Fruit fly (Drosophila melanogaster) whole organism, embryonic: ENCODE measurements around the gene CG14657.
A peak's percentile ranks its signal among the peaks of the same experiment; 100 is the strongest.

Experiments used
- Atf3 ChIP-seq: fragments of 200-800 bp; sonication (Bioruptor generic); optimal IDR thresholded peaks from 3 replicates; lab custom pipeline; 2016; ENCODE audit warnings: missing biosample characterization, missing genetic modification characterization
- Atf6 ChIP-seq: fragments of 200-800 bp; sonication (Bioruptor generic); IDR thresholded peaks from 2 replicates; pipeline ENCODE4 v1.3.6; 2022; ENCODE audit warnings: missing biosample characterization, missing genetic modification characterization
- CG10274 ChIP-seq: fragments of 200-800 bp; sonication (Bioruptor generic); optimal IDR thresholded peaks from 3 replicates; lab custom pipeline; 2017; ENCODE audit warnings: missing biosample characterization, mild to moderate bottlenecking, missing genetic modification characterization
- CG10543 ChIP-seq: fragments of 200-800 bp; sonication (Bioruptor generic); optimal IDR thresholded peaks from 3 replicates; lab custom pipeline; 2017; ENCODE audit warnings: missing biosample characterization, mild to moderate bottlenecking, missing genetic modification characterization, moderate library complexity
- CG12299 ChIP-seq: fragments of 200-800 bp; sonication (Bioruptor generic); optimal IDR thresholded peaks from 2 replicates; lab custom pipeline; 2018; ENCODE audit warnings: missing biosample characterization, mild to moderate bottlenecking, missing genetic modification characterization
- CG13287 ChIP-seq: fragments of 200-800 bp; sonication (Bioruptor generic); IDR thresholded peaks from 2 replicates; pipeline ENCODE4 v1.3.6; 2022; ENCODE audit warnings: missing biosample characterization, missing genetic modification characterization; ENCODE audit not compliant: partially characterized antibody
- CG14050 ChIP-seq: fragments of 200-800 bp; sonication (Bioruptor generic); IDR thresholded peaks from 3 replicates; pipeline ENCODE4 v1.3.6; 2022; ENCODE audit warnings: missing biosample characterization, missing genetic modification characterization
- CG15479 ChIP-seq: fragments of 200-800 bp; sonication (Bioruptor generic); optimal IDR thresholded peaks from 3 replicates; lab custom pipeline; 2019; ENCODE audit warnings: missing biosample characterization, mild to moderate bottlenecking, missing genetic modification characterization, moderate library complexity
- CG17361 ChIP-seq: fragments of 200-800 bp; sonication (Bioruptor generic); IDR thresholded peaks from 3 replicates; pipeline ENCODE4 v1.3.6; 2022; ENCODE audit warnings: missing biosample characterization, missing genetic modification characterization
- CG2889 ChIP-seq: fragments of 200-800 bp; sonication (Bioruptor generic); IDR thresholded peaks from 3 replicates; pipeline ENCODE4 v1.3.6; 2022; ENCODE audit warnings: missing biosample characterization, missing genetic modification characterization
- CG30020 ChIP-seq: fragments of 200-800 bp; optimal IDR thresholded peaks from 2 replicates; lab custom pipeline; 2019; ENCODE audit warnings: missing biosample characterization, mild to moderate bottlenecking, missing genetic modification characterization, moderate library complexity
- CG34224 ChIP-seq: fragments of 200-800 bp; sonication (Bioruptor generic); IDR thresholded peaks from 3 replicates; pipeline ENCODE4 v1.3.6; 2022; ENCODE audit warnings: missing biosample characterization, missing genetic modification characterization; ENCODE audit not compliant: partially characterized antibody
- CG34422 ChIP-seq: fragments of 200-800 bp; sonication (Bioruptor generic); IDR thresholded peaks from 3 replicates; pipeline ENCODE4 v1.3.6; 2022; ENCODE audit warnings: missing biosample characterization, missing genetic modification characterization
- CG42726 ChIP-seq: fragments of 200-800 bp; sonication (Bioruptor generic); IDR thresholded peaks from 2 replicates; pipeline ENCODE4 v1.3.6; 2022; ENCODE audit warnings: missing biosample characterization, missing genetic modification characterization; ENCODE audit not compliant: partially characterized antibody
- CG6689 ChIP-seq: fragments of 200-800 bp; sonication (Bioruptor generic); IDR thresholded peaks from 2 replicates; pipeline ENCODE4 v1.3.6; 2022; ENCODE audit warnings: missing biosample characterization, missing genetic modification characterization
- CG6813 ChIP-seq: fragments of 200-800 bp; sonication (Bioruptor generic); optimal IDR thresholded peaks from 2 replicates; lab custom pipeline; 2017; ENCODE audit warnings: missing biosample characterization, missing genetic modification characterization, mild to moderate bottlenecking, moderate library complexity, missing genetic modification reagents
- CG7963 ChIP-seq: fragments of 200-800 bp; sonication (Bioruptor generic); IDR thresholded peaks from 3 replicates; pipeline ENCODE4 v1.3.6; 2022; ENCODE audit warnings: missing biosample characterization, missing genetic modification characterization; ENCODE audit not compliant: partially characterized antibody
- Deaf1 ChIP-seq: fragments of 200-800 bp; optimal IDR thresholded peaks from 3 replicates; lab custom pipeline; 2019; ENCODE audit warnings: missing biosample characterization, mild to moderate bottlenecking, missing genetic modification characterization, moderate library complexity
- Dip2 ChIP-seq: fragments of 200-800 bp; sonication (Bioruptor generic); IDR thresholded peaks from 2 replicates; pipeline ENCODE4 v1.3.6; 2022; ENCODE audit warnings: missing biosample characterization, missing genetic modification characterization
- Elba2 ChIP-seq: fragments of 200-800 bp; sonication (Bioruptor generic); optimal IDR thresholded peaks from 3 replicates; lab custom pipeline; 2016; ENCODE audit warnings: missing biosample characterization, missing genetic modification characterization
- Nf-YB ChIP-seq: fragments of 200-800 bp; sonication (Bioruptor generic); optimal IDR thresholded peaks from 3 replicates; lab custom pipeline; 2019; ENCODE audit warnings: missing biosample characterization, mild to moderate bottlenecking, missing genetic modification characterization, moderate library complexity
- Nf-YC ChIP-seq: fragments of 200-800 bp; optimal IDR thresholded peaks from 3 replicates; lab custom pipeline; 2019; ENCODE audit warnings: missing biosample characterization, mild to moderate bottlenecking, missing genetic modification characterization, moderate library complexity
- Ptx1 ChIP-seq: fragments of 200-800 bp; sonication (Bioruptor generic); IDR thresholded peaks from 2 replicates; pipeline ENCODE4 v1.3.6; 2022; ENCODE audit warnings: missing biosample characterization, missing genetic modification characterization
- Scr ChIP-seq: fragments of 200-800 bp; sonication (Bioruptor generic); IDR thresholded peaks from 2 replicates; pipeline ENCODE4 v1.3.6; 2022; ENCODE audit warnings: missing biosample characterization, missing genetic modification characterization; ENCODE audit not compliant: partially characterized antibody
- Sin3A ChIP-seq: fragments of >200 bp; optimal IDR thresholded peaks from 2 replicates; lab custom pipeline; 2018
- abd-A ChIP-seq: fragments of 200-800 bp; sonication (Bioruptor generic); optimal IDR thresholded peaks from 3 replicates; lab custom pipeline; 2019; ENCODE audit warnings: missing biosample characterization, mild to moderate bottlenecking, missing genetic modification characterization, moderate library complexity
- cg ChIP-seq: fragments of 200-800 bp; sonication (Bioruptor generic); optimal IDR thresholded peaks from 3 replicates; lab custom pipeline; 2019; ENCODE audit warnings: missing biosample characterization, mild to moderate bottlenecking, missing genetic modification characterization, moderate library complexity
- chinmo ChIP-seq: fragments of 200-800 bp; sonication (Bioruptor generic); IDR thresholded peaks from 4 replicates; pipeline ENCODE4 v1.3.6; 2022; ENCODE audit warnings: missing biosample characterization, missing genetic modification characterization; ENCODE audit not compliant: partially characterized antibody
- chm ChIP-seq: fragments of 200-800 bp; sonication (Bioruptor generic); IDR thresholded peaks from 2 replicates; pipeline ENCODE4 v1.3.6; 2022; ENCODE audit warnings: missing biosample characterization, missing genetic modification characterization
- ci ChIP-seq: fragments of 200-800 bp; sonication (Bioruptor generic); IDR thresholded peaks from 3 replicates; pipeline ENCODE4 v1.3.6; 2022; ENCODE audit warnings: missing biosample characterization, missing genetic modification characterization
- crol ChIP-seq: fragments of 200-800 bp; sonication (Bioruptor generic); IDR thresholded peaks from 2 replicates; pipeline ENCODE4 v1.3.6; 2022; ENCODE audit warnings: missing biosample characterization, missing genetic modification characterization
- da ChIP-seq: fragments of 200-800 bp; sonication (Bioruptor generic); optimal IDR thresholded peaks from 2 replicates; lab custom pipeline; 2016; ENCODE audit warnings: missing biosample characterization, missing genetic modification characterization
- danr ChIP-seq: fragments of 200-800 bp; sonication (Bioruptor generic); IDR thresholded peaks from 2 replicates; pipeline ENCODE4 v1.3.6; 2022; ENCODE audit warnings: missing biosample characterization, missing genetic modification characterization
- fd3F ChIP-seq: fragments of 200-800 bp; sonication (Bioruptor generic); optimal IDR thresholded peaks from 2 replicates; lab custom pipeline; 2018; ENCODE audit warnings: missing biosample characterization, mild to moderate bottlenecking, missing genetic modification characterization, moderate library complexity
- ftz-f1 ChIP-seq: fragments of 200-800 bp; sonication (Bioruptor generic); optimal IDR thresholded peaks from 2 replicates; lab custom pipeline; 2016; ENCODE audit warnings: missing biosample characterization, missing genetic modification characterization
- fu2 ChIP-seq: fragments of 200-800 bp; sonication (Bioruptor generic); optimal IDR thresholded peaks from 2 replicates; lab custom pipeline; 2016; ENCODE audit warnings: missing biosample characterization, missing genetic modification characterization
- jing ChIP-seq: fragments of 200-800 bp; sonication (Bioruptor generic); optimal IDR thresholded peaks from 2 replicates; lab custom pipeline; 2018; ENCODE audit warnings: missing biosample characterization, mild to moderate bottlenecking, missing genetic modification characterization
- lilli ChIP-seq: fragments of 200-800 bp; sonication (Bioruptor generic); optimal IDR thresholded peaks from 3 replicates; lab custom pipeline; 2016; ENCODE audit warnings: missing biosample characterization, missing genetic modification characterization
- mam ChIP-seq: fragments of 200-800 bp; sonication (Bioruptor generic); optimal IDR thresholded peaks from 3 replicates; lab custom pipeline; 2016; ENCODE audit warnings: missing biosample characterization, missing genetic modification characterization
- nerfin-2 ChIP-seq: fragments of 200-800 bp; sonication (Bioruptor generic); IDR thresholded peaks from 2 replicates; pipeline ENCODE4 v1.3.6; 2022; ENCODE audit warnings: missing biosample characterization, missing genetic modification characterization; ENCODE audit not compliant: partially characterized antibody
- ranshi ChIP-seq: fragments of 200-800 bp; sonication (Bioruptor generic); IDR thresholded peaks from 2 replicates; pipeline ENCODE4 v1.3.6; 2022; ENCODE audit warnings: missing biosample characterization, missing genetic modification characterization
- seq ChIP-seq: fragments of 200-800 bp; sonication (Bioruptor generic); IDR thresholded peaks from 2 replicates; pipeline ENCODE4 v1.3.6; 2022; ENCODE audit warnings: missing biosample characterization, missing genetic modification characterization
- slp2 ChIP-seq: fragments of 200-800 bp; sonication (Bioruptor generic); optimal IDR thresholded peaks from 2 replicates; lab custom pipeline; 2016; ENCODE audit warnings: missing biosample characterization, missing genetic modification characterization
- sr ChIP-seq: fragments of 200-800 bp; sonication (Bioruptor generic); IDR thresholded peaks from 3 replicates; pipeline ENCODE4 v1.3.6; 2022; ENCODE audit warnings: missing biosample characterization, missing genetic modification characterization
- stwl ChIP-seq: fragments of 200-800 bp; sonication (Bioruptor generic); optimal IDR thresholded peaks from 3 replicates; lab custom pipeline; 2018; ENCODE audit warnings: missing biosample characterization, mild to moderate bottlenecking, missing genetic modification characterization, moderate library complexity
- tgo ChIP-seq: fragments of 200-800 bp; sonication (Bioruptor generic); IDR thresholded peaks from 3 replicates; pipeline ENCODE4 v1.3.6; 2022; ENCODE audit warnings: missing biosample characterization, missing genetic modification characterization
- tll ChIP-seq, 2 experiments: fragments of 200-800 bp in 1 of 2; fragments of >200 bp in 1 of 2; sonication (Bioruptor generic) in 1 of 2; optimal IDR thresholded peaks; 2 replicates each; lab custom pipeline; 2017 to 2019; ENCODE audit warnings: missing biosample characterization in 2 of 2, missing genetic modification characterization in 2 of 2, mild to moderate bottlenecking in 1 of 2, moderate library complexity in 1 of 2
- twi ChIP-seq: fragments of 200-800 bp; optimal IDR thresholded peaks from 2 replicates; lab custom pipeline; 2019; ENCODE audit warnings: missing biosample characterization, mild to moderate bottlenecking, missing genetic modification characterization, moderate library complexity
- wek ChIP-seq: fragments of 200-800 bp; sonication (Bioruptor generic); optimal IDR thresholded peaks from 3 replicates; lab custom pipeline; 2018; ENCODE audit warnings: missing biosample characterization, mild to moderate bottlenecking, missing genetic modification characterization, moderate library complexity
- zen ChIP-seq: fragments of 200-800 bp; sonication (Bioruptor generic); optimal IDR thresholded peaks from 3 replicates; lab custom pipeline; 2018; ENCODE audit warnings: missing biosample characterization, mild to moderate bottlenecking, missing genetic modification characterization, moderate library complexity

The CG14657 gene

DNA sequence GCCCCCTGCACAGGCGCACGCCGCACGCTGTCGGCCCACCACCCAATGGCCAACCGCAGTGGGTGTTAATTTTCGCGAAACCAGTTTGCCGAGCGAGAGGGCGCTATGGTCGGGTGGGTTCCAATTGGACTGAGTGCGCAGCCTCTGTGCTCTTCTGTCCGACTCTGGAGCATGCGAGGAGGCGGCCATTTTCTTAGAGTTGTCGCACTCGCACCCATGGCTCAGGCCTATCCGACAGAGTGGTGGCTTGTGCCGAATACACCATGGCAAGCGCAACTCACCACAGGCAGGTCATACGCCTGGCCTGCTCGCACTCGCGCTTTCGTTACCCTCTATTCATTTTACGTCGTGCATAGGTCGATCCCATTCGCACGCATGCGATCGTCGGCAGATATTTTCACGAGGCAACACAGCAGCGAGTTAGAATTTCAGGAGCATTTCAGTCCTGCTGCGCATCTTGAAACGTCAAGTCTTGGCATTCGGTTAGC is 31.2 kb upstream of the CG14657 start, which contains the start of gene opa (continued):
- TF ChIP-seq Dip2 (GFP tag; lab: Robert Waterston, UW) (no peak), CG15479 (GFP tag; lab: Kevin White, UChicago) (peak; percentile 23), Nf-YB (GFP tag; lab: Kevin White, UChicago) (peak; percentile 100), CG2889 (no peak), Ptx1 (GFP tag; lab: Robert Waterston, UW) (no peak), ci (GFP tag; lab: Robert Waterston, UW) (0 out of 3 replicates have a peak, but pooled peaks have one; percentile 44), CG13287 (peak; percentile 63), cg (peak; percentile 31), CG17361 (GFP tag; lab: Robert Waterston, UW) (no peak), chm (GFP tag; lab: Robert Waterston, UW) (peak; percentile 44; the same call in 1 of the 2 replicates), mam (no peak), CG42726 (peak; percentile 54), zen (tag; lab: Kevin White, UChicago) (peak; percentile 54), Nf-YC (tag; lab: Kevin White, UChicago) (peak; percentile 100), fd3F (GFP tag; lab: Kevin White, UChicago) (no peak), ftz-f1 (peak; percentile 52), CG10543 (GFP tag; lab: Kevin White, UChicago) (peak; percentile 12), CG6689 (GFP tag; lab: Robert Waterston, UW) (no peak), seq (GFP tag; lab: Robert Waterston, UW) (peak; percentile 86), lilli (GFP tag; lab: Kevin White, UChicago) (no peak), Deaf1 (tag; lab: Kevin White, UChicago) (peak; percentile 89), Sin3A (lab: Kevin White, UChicago) (no peak), CG14050 (GFP tag; lab: Robert Waterston, UW) (no peak), fu2 (GFP tag; lab: Kevin White, UChicago) (no peak), sr (0 out of 3 replicates have a peak, but pooled peaks have one; percentile 44), CG7963 (GFP tag; lab: Robert Waterston, UW) (0 out of 3 replicates have a peak, but pooled peaks have one; percentile 18), chinmo (GFP tag; lab: Robert Waterston, UW) (peak; percentile 89; the same call in 2 of the 4 replicates), crol (GFP tag; lab: Robert Waterston, UW) (peak; percentile 71), CG10274 (GFP tag; lab: Kevin White, UChicago) (no peak), danr (GFP tag; lab: Robert Waterston, UW) (no peak), abd-A (peak; percentile 42), Elba2 (GFP tag; lab: Kevin White, UChicago) (peak; percentile 93), ranshi (GFP tag; lab: Robert Waterston, UW) (peak; percentile 32; the same call in 1 of the 2 replicates), jing (GFP tag; lab: Kevin White, UChicago) (peak; percentile 23), tll (GFP tag; optimal IDR thresholded peaks at IDR 0.05; lab: Kevin White, UChicago) (peak; percentile 43 to 75), nerfin-2 (GFP tag; lab: Robert Waterston, UW) (peak; percentile 43; the same call in 1 of the 2 replicates), Scr (GFP tag; lab: Robert Waterston, UW) (no peak; the same call in 1 of the 2 replicates), CG34422 (GFP tag; lab: Robert Waterston, UW) (no peak), CG30020 (tag; lab: Kevin White, UChicago) (no peak), Atf6 (GFP tag; lab: Robert Waterston, UW) (peak; percentile 31; the same call in 1 of the 2 replicates), CG12299 (no peak), slp2 (GFP tag; lab: Kevin White, UChicago) (no peak), twi (tag; lab: Kevin White, UChicago) (peak; percentile 29), wek (GFP tag; lab: Kevin White, UChicago) (no peak), stwl (tag; lab: Kevin White, UChicago) (no peak), da (GFP tag; lab: Kevin White, UChicago) (no peak), tgo (GFP tag; lab: Robert Waterston, UW) (no peak), CG6813 (GFP tag; lab: Kevin White, UChicago) (no peak), CG34224 (GFP tag; lab: Robert Waterston, UW) (peak; percentile 67), Atf3 (no peak)
